Worm (Caenorhabditis elegans): ENCODE data around the gene him-17.

him-17 gene

ce11 chrV:13221066-13221465 lies 44.6 kb downstream of the him-17 start:
- TF ChIP-seq let-526 (GFP tag; IDR thresholded peaks at IDR 0.05): no peak

ce11 chrV:13229538-13229937 lies 53.0 kb downstream of the him-17 start:
- TF ChIP-seq B0035.1 (tag; optimal IDR thresholded peaks at IDR 0.05): no peak
